Fruit fly (Drosophila melanogaster): ENCODE data around the gene CG31809.

DNA sequence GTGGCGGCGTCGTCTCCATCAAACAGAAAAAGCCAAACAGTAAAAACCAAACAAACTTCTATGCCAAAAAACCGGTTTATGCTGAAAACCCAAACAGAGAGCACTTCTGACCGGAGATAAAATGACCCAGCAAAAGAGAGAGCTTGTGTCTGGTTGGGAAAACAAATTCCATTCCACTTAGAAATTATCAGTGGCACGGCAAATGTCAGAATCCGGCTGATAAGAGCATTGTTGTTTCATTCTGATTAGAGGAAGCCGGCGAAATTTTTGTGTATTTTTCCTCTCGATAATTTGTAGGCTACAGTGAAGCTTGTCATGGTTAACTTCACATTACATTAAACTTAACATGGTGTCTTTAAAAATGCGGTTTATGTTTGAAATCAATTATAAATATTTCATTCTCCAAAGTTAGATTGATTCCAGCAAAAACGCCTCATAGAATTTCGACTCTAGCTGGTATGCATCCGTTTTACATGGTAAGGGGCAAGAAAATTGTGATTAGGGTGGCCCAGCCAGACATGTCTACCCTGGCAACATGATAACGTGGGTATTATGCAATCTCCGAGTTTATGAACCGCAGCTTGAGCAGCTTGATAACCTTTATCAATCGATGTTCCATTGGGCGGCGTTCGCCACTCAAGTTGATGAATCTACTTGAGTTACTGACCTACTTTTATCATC is 41.0 kb downstream of the CG31809 start:
- TF ChIP-seq kay (GFP tag; ENCODE audit: borderline replicate concordance), result no peak
- no peak for TF ChIP-seq CG1620 (GFP tag; optimal IDR thresholded peaks at IDR 0.05)
- TF ChIP-seq Crg-1 (GFP tag; optimal IDR thresholded peaks at IDR 0.05), result no peak
- no peak for TF ChIP-seq CG14711 (tag; optimal IDR thresholded peaks at IDR 0.05)
- TF ChIP-seq pad (GFP tag; optimal IDR thresholded peaks at IDR 0.05), result no peak
- TF ChIP-seq Hr96 (GFP tag; optimal IDR thresholded peaks at IDR 0.05), result no peak
- TF ChIP-seq CG11617 (GFP tag; optimal IDR thresholded peaks at IDR 0.05), result no peak
- TF ChIP-seq Mnt (GFP tag; optimal IDR thresholded peaks at IDR 0.05), result no peak
- TF ChIP-seq cnc (optimal IDR thresholded peaks at IDR 0.05), result no peak
- TF ChIP-seq toe (GFP tag; optimal IDR thresholded peaks at IDR 0.05), result no peak
- TF ChIP-seq CG7045 (GFP tag; optimal IDR thresholded peaks at IDR 0.05), result no peak
- TF ChIP-seq cic (GFP tag; optimal IDR thresholded peaks at IDR 0.05), result no peak
